Worm (Caenorhabditis elegans): ENCODE results near the gene srg-66.

DNA sequence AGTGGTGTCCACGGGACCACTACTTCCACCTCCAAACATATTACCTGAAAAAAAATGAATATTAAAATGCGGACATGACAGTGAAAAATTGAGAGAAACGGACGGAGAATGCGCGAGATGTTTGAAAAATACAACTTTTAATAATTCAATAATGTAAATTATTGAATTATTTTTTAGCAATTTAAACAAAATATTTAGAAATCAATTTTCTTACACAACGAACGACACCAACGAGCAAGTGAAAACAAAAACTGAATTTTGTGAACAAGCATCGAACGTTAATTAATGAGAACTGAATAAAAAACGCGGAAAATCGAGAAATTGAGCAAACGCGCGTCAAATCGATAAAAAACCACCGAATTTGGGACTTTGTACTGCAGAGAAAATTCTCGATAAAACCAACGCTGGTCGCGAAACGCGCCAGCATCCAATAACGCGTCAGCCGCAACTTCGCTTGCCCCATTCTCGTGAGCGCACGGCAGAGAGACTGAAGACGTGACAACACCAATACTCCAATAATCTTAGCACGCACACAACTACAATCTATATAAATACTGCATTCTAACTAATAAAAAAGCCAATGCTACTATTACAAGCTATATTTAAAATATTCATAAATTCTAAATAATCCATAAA lies 22.7 kb upstream of the srg-66 start, which contains the start of the genes dnj-19 and nhr-47:
- peak; percentile 71; the same call in 1 of the 2 replicates for TF ChIP-seq ztf-23 (GFP tag; IDR thresholded peaks at IDR 0.05)
- TF ChIP-seq klf-2 (GFP tag; conservative IDR thresholded peaks at IDR 0.05): no peak
- no peak for TF ChIP-seq ref-1 (GFP tag; conservative IDR thresholded peaks at IDR 0.05)
- TF ChIP-seq flt-1 (GFP tag; IDR thresholded peaks at IDR 0.05): peak; percentile 75; the same call in 1 of the 2 replicates
